Fruit fly (Drosophila melanogaster): ENCODE results near the gene Rchy1.

dm6 chr2L:6488676-6489140, 23.2 kb upstream of the Rchy1 start, which contains the start of the genes KFase and epsilonCOP:
- TF ChIP-seq CTCF (optimal IDR thresholded peaks at IDR 0.05) (peak in 1 of 2 experiments; percentile 27), CG8478 (optimal IDR thresholded peaks at IDR 0.05) (no peak)
